Fruit fly (Drosophila melanogaster) whole organism, prepupa: ENCODE measurements around the gene CG3902.
A peak's percentile ranks its signal among the peaks of the same experiment; 100 is the strongest.

Experiments used
- Blimp-1 ChIP-seq: fragments of 200-800 bp; sonication (Bioruptor generic); optimal IDR thresholded peaks from 3 replicates; lab custom pipeline; 2017; ENCODE audit warnings: missing biosample characterization, missing genetic modification characterization, mild to moderate bottlenecking, moderate library complexity, missing genetic modification reagents
- CG10631 ChIP-seq: fragments of 200-800 bp; sonication (Bioruptor generic); optimal IDR thresholded peaks from 2 replicates; lab custom pipeline; 2016; ENCODE audit warnings: missing biosample characterization, missing genetic modification characterization
- CG10669 ChIP-seq: fragments of 200-800 bp; sonication (Bioruptor generic); optimal IDR thresholded peaks from 3 replicates; lab custom pipeline; 2018; ENCODE audit warnings: missing biosample characterization, mild to moderate bottlenecking, missing genetic modification characterization, moderate library complexity
- CG11294 ChIP-seq: fragments of 200-800 bp; sonication (Bioruptor generic); IDR thresholded peaks from 2 replicates; pipeline ENCODE4 v1.3.6; 2022; ENCODE audit warnings: missing biosample characterization, missing genetic modification characterization
- CG11762 ChIP-seq: fragments of 200-800 bp; sonication (Bioruptor generic); optimal IDR thresholded peaks from 3 replicates; lab custom pipeline; 2016; ENCODE audit warnings: missing biosample characterization, missing genetic modification characterization; ENCODE audit not compliant: insufficient read depth
- CG15336 ChIP-seq: fragments of 200-800 bp; sonication (Bioruptor generic); IDR thresholded peaks from 2 replicates; pipeline ENCODE4 v1.3.6; 2022; ENCODE audit warnings: missing biosample characterization, missing genetic modification characterization
- CG16779 ChIP-seq: fragments of 200-800 bp; sonication (Bioruptor generic); optimal IDR thresholded peaks from 3 replicates; lab custom pipeline; 2017; ENCODE audit warnings: missing biosample characterization, mild to moderate bottlenecking, missing genetic modification characterization
- CG3032 ChIP-seq: fragments of 200-800 bp; optimal IDR thresholded peaks from 2 replicates; lab custom pipeline; 2019; ENCODE audit warnings: missing biosample characterization, mild to moderate bottlenecking, missing genetic modification characterization, moderate library complexity
- CG31627 ChIP-seq: fragments of 200-800 bp; sonication (Bioruptor generic); optimal IDR thresholded peaks from 3 replicates; lab custom pipeline; 2016; ENCODE audit warnings: missing biosample characterization, missing genetic modification characterization
- CG32006 ChIP-seq: fragments of 200-800 bp; sonication (Bioruptor generic); optimal IDR thresholded peaks from 3 replicates; lab custom pipeline; 2017; ENCODE audit warnings: missing biosample characterization, mild to moderate bottlenecking, missing genetic modification characterization
- CG34406 ChIP-seq: fragments of 200-800 bp; sonication (Bioruptor generic); optimal IDR thresholded peaks from 3 replicates; lab custom pipeline; 2016; ENCODE audit warnings: missing biosample characterization, missing genetic modification characterization
- CG4318 ChIP-seq: fragments of 200-800 bp; sonication (Bioruptor generic); optimal IDR thresholded peaks from 3 replicates; lab custom pipeline; 2017; ENCODE audit warnings: missing biosample characterization, mild to moderate bottlenecking, missing genetic modification characterization
- CG6163 ChIP-seq: fragments of 200-800 bp; sonication (Bioruptor generic); IDR thresholded peaks from 3 replicates; pipeline ENCODE4 v1.3.6; 2022; ENCODE audit warnings: missing biosample characterization, missing genetic modification characterization
- CG6276 ChIP-seq: fragments of 200-800 bp; sonication (Bioruptor generic); optimal IDR thresholded peaks from 2 replicates; lab custom pipeline; 2017; ENCODE audit warnings: missing biosample characterization, mild to moderate bottlenecking, missing genetic modification characterization
- CG6792 ChIP-seq: fragments of 200-800 bp; sonication (Bioruptor generic); optimal IDR thresholded peaks from 3 replicates; lab custom pipeline; 2016; ENCODE audit warnings: missing biosample characterization, missing genetic modification characterization
- CG6808 ChIP-seq: fragments of 200-800 bp; sonication (Bioruptor generic); optimal IDR thresholded peaks from 3 replicates; lab custom pipeline; 2017; ENCODE audit warnings: missing biosample characterization, missing genetic modification characterization, mild to moderate bottlenecking, moderate library complexity, missing genetic modification reagents
- CG8319 ChIP-seq: fragments of 200-800 bp; sonication (Bioruptor generic); optimal IDR thresholded peaks from 3 replicates; lab custom pipeline; 2016; ENCODE audit warnings: missing biosample characterization, missing genetic modification characterization
- CG8632 ChIP-seq: fragments of 200-800 bp; sonication (Bioruptor generic); optimal IDR thresholded peaks from 3 replicates; lab custom pipeline; 2016; ENCODE audit warnings: missing biosample characterization, missing genetic modification characterization
- Eip75B ChIP-seq: fragments of 200-800 bp; sonication (Bioruptor generic); optimal IDR thresholded peaks from 3 replicates; lab custom pipeline; 2016; ENCODE audit warnings: missing biosample characterization, missing genetic modification characterization
- Eip93F ChIP-seq: fragments of 200-800 bp; sonication (Bioruptor generic); optimal IDR thresholded peaks from 2 replicates; lab custom pipeline; 2016; ENCODE audit warnings: missing biosample characterization, mild to moderate bottlenecking, missing genetic modification characterization
- Ets21C ChIP-seq: fragments of 200-800 bp; sonication (Bioruptor generic); optimal IDR thresholded peaks from 3 replicates; lab custom pipeline; 2016; ENCODE audit warnings: missing biosample characterization, missing genetic modification characterization
- Ets96B ChIP-seq: fragments of 200-800 bp; optimal IDR thresholded peaks from 2 replicates; lab custom pipeline; 2019; ENCODE audit warnings: missing biosample characterization, mild to moderate bottlenecking, missing genetic modification characterization, moderate library complexity
- Gug ChIP-seq: fragments of 200-800 bp; sonication (Bioruptor generic); IDR thresholded peaks from 2 replicates; pipeline ENCODE4 v1.3.6; 2022; ENCODE audit warnings: missing biosample characterization, missing genetic modification characterization
- Hr38 ChIP-seq: sonication (Bioruptor generic); optimal IDR thresholded peaks from 2 replicates; lab custom pipeline; 2016; ENCODE audit warnings: missing biosample characterization, missing genetic modification characterization
- Hr39 ChIP-seq: fragments of 200-800 bp; sonication (Bioruptor generic); optimal IDR thresholded peaks from 2 replicates; lab custom pipeline; 2016; ENCODE audit warnings: missing biosample characterization, missing genetic modification characterization
- Hr4 ChIP-seq: fragments of 200-800 bp; sonication (Bioruptor generic); optimal IDR thresholded peaks from 3 replicates; lab custom pipeline; 2016; ENCODE audit warnings: missing biosample characterization, missing genetic modification characterization
- Lpt ChIP-seq: fragments of 200-800 bp; sonication (Bioruptor generic); optimal IDR thresholded peaks from 3 replicates; lab custom pipeline; 2016; ENCODE audit warnings: missing biosample characterization, missing genetic modification characterization
- Smox ChIP-seq: fragments of 200-800 bp; sonication (Bioruptor generic); optimal IDR thresholded peaks from 3 replicates; lab custom pipeline; 2016; ENCODE audit warnings: missing biosample characterization, missing genetic modification characterization
- Sox14 ChIP-seq: fragments of 200-800 bp; sonication (Bioruptor generic); optimal IDR thresholded peaks from 3 replicates; lab custom pipeline; 2016; ENCODE audit warnings: missing biosample characterization, missing genetic modification characterization
- Sox15 ChIP-seq: fragments of 200-800 bp; sonication (Bioruptor generic); optimal IDR thresholded peaks from 3 replicates; lab custom pipeline; 2016; ENCODE audit warnings: missing biosample characterization, missing genetic modification characterization
- achi ChIP-seq: fragments of 200-800 bp; sonication (Bioruptor generic); optimal IDR thresholded peaks from 3 replicates; lab custom pipeline; 2016; ENCODE audit warnings: missing biosample characterization, missing genetic modification characterization
- dac ChIP-seq: fragments of 200-800 bp; sonication (Bioruptor generic); optimal IDR thresholded peaks from 2 replicates; lab custom pipeline; 2017; ENCODE audit warnings: missing biosample characterization, mild to moderate bottlenecking, missing genetic modification characterization
- dsx ChIP-seq: fragments of 200-800 bp; optimal IDR thresholded peaks from 3 replicates; lab custom pipeline; 2019; ENCODE audit warnings: missing biosample characterization, mild to moderate bottlenecking, missing genetic modification characterization, moderate library complexity; ENCODE audit not compliant: poor library complexity, severe bottlenecking
- eg ChIP-seq: fragments of 200-800 bp; sonication (Bioruptor generic); IDR thresholded peaks from 3 replicates; pipeline ENCODE4 v1.3.6; 2022; ENCODE audit warnings: missing biosample characterization, missing genetic modification characterization
- esn ChIP-seq: fragments of 200-800 bp; sonication (Bioruptor generic); optimal IDR thresholded peaks from 2 replicates; lab custom pipeline; 2016; ENCODE audit warnings: missing biosample characterization, mild to moderate bottlenecking, missing genetic modification characterization, moderate library complexity
- fd59A ChIP-seq: fragments of 200-800 bp; sonication (Bioruptor generic); optimal IDR thresholded peaks from 2 replicates; lab custom pipeline; 2017; ENCODE audit warnings: missing biosample characterization, mild to moderate bottlenecking, missing genetic modification characterization, missing genetic modification reagents
- fd85E ChIP-seq: fragments of 200-800 bp; sonication (Bioruptor generic); optimal IDR thresholded peaks from 3 replicates; lab custom pipeline; 2016; ENCODE audit warnings: missing biosample characterization, missing genetic modification characterization
- fkh ChIP-seq: fragments of 200-800 bp; sonication (Bioruptor generic); optimal IDR thresholded peaks from 3 replicates; lab custom pipeline; 2017; ENCODE audit warnings: missing biosample characterization, mild to moderate bottlenecking, missing genetic modification characterization, moderate library complexity
- lz ChIP-seq: fragments of 200-800 bp; sonication (Bioruptor generic); optimal IDR thresholded peaks from 3 replicates; lab custom pipeline; 2016; ENCODE audit warnings: missing biosample characterization, missing genetic modification characterization
- net ChIP-seq: fragments of 200-800 bp; sonication (Bioruptor generic); optimal IDR thresholded peaks from 3 replicates; lab custom pipeline; 2016; ENCODE audit warnings: missing biosample characterization, missing genetic modification characterization
- salr ChIP-seq, 2 experiments: fragments of 200-800 bp; sonication (Bioruptor generic); optimal IDR thresholded peaks; 3 replicates each; lab custom pipeline; 2016 to 2018; ENCODE audit warnings: missing biosample characterization in 2 of 2, missing genetic modification characterization in 2 of 2, mild to moderate bottlenecking in 1 of 2
- spab ChIP-seq: fragments of 200-800 bp; sonication (Bioruptor generic); optimal IDR thresholded peaks from 2 replicates; lab custom pipeline; 2017; ENCODE audit warnings: missing biosample characterization, mild to moderate bottlenecking, missing genetic modification characterization, missing genetic modification reagents
- ss ChIP-seq, 2 experiments: fragments of 200-800 bp; sonication (Bioruptor generic); optimal IDR thresholded peaks; 2 replicates in 1 of 2; 3 replicates in 1 of 2; lab custom pipeline; 2017 to 2018; ENCODE audit warnings: mild to moderate bottlenecking in 2 of 2, missing biosample characterization in 2 of 2, missing genetic modification characterization in 2 of 2, moderate library complexity in 1 of 2
- svp ChIP-seq: fragments of 200-800 bp; sonication (Bioruptor generic); peaks from one replicate; lab custom pipeline; 2016; ENCODE audit warnings: missing biosample characterization, missing genetic modification characterization
- topi ChIP-seq: fragments of 200-800 bp; sonication (Bioruptor generic); optimal IDR thresholded peaks from 3 replicates; lab custom pipeline; 2016; ENCODE audit warnings: missing biosample characterization, missing genetic modification characterization
- vri ChIP-seq: fragments of 200-800 bp; sonication (Bioruptor generic); optimal IDR thresholded peaks from 3 replicates; lab custom pipeline; 2016; ENCODE audit warnings: missing biosample characterization, mild to moderate bottlenecking, missing genetic modification characterization

Gene CG3902

DNA sequence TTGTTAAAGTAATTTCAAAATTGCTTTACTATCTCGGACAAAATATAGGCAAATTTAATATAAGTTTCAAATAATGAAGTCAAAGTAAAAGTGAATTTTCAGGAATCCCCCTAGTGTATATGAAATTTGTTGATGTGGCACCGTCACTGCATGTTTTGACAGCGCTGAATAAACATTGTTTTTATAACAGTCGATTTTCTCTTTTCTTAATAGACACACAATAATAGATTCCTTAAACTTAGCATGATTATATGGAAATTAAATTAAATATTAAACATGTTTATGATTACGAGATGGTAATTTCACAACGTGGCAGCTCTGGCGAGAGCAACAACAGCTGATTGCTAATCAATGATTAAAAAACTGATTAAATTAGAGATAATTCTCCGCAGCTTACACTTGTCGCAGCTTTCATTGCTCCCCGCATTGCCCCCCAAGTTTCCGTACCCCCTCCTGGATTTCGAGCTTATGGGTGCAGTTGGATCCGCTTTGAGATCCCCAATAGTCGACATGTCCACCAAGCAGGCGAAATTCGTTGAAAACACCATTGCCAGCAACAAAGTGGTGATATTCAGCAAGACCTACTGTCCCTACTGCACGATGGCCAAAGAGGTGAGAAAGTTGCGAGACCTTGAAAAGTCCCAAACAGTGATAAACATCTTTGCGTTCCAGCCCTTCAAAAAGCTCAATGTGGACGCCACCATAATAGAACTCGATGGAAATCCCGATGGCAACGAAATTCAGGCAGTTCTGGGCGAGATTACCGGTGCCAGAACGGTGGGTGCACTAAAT lies 28.9 kb downstream of the CG3902 start, which contains the start of gene Grx1 (continued):
- TF ChIP-seq Gug (GFP tag; lab: Robert Waterston, UW): 0 out of 2 replicates have a peak, but pooled peaks have one; percentile 17
- no peak for TF ChIP-seq spab (GFP tag; lab: Kevin White, UChicago)
- TF ChIP-seq topi (GFP tag; lab: Kevin White, UChicago): peak; percentile 40
- peak; percentile 84 for TF ChIP-seq fkh (GFP tag; lab: Kevin White, UChicago)
- TF ChIP-seq esn: peak; percentile 62
- TF ChIP-seq dac (GFP tag; lab: Kevin White, UChicago): no peak
- TF ChIP-seq eg (GFP tag; lab: Robert Waterston, UW): peak; percentile 49; the same call in 2 of the 3 replicates
- TF ChIP-seq CG6792: peak; percentile 53
- TF ChIP-seq Eip75B: peak; percentile 64
- TF ChIP-seq CG31627 (GFP tag; lab: Kevin White, UChicago): peak; percentile 36
- TF ChIP-seq Hr38 (GFP tag; lab: Kevin White, UChicago): no peak
- TF ChIP-seq net (GFP tag; lab: Kevin White, UChicago): peak; percentile 58
- TF ChIP-seq CG8319: peak; percentile 9
- no peak for TF ChIP-seq CG6276
- peak; percentile 64 for TF ChIP-seq dsx (GFP tag; lab: Kevin White, UChicago)
- TF ChIP-seq CG6808 (GFP tag; lab: Kevin White, UChicago): no peak
- TF ChIP-seq achi (GFP tag; lab: Kevin White, UChicago): peak; percentile 87
- TF ChIP-seq CG32006 (GFP tag; lab: Kevin White, UChicago): peak; percentile 46
- TF ChIP-seq CG6163 (GFP tag; lab: Robert Waterston, UW): peak; percentile 66
- peak; percentile 48 for TF ChIP-seq Lpt (GFP tag; lab: Kevin White, UChicago)
- TF ChIP-seq CG34406 (GFP tag; lab: Kevin White, UChicago): peak; percentile 48
- TF ChIP-seq Smox (GFP tag; lab: Kevin White, UChicago): peak; percentile 74
- TF ChIP-seq Ets96B (tag; lab: Kevin White, UChicago): peak; percentile 43
- TF ChIP-seq Hr4 (GFP tag; lab: Kevin White, UChicago): peak; percentile 63
- TF ChIP-seq Sox14 (GFP tag; lab: Kevin White, UChicago): peak; percentile 47

- TF ChIP-seq dac (GFP tag; lab: Kevin White, UChicago) (no peak), eg (GFP tag; lab: Robert Waterston, UW) (peak; percentile 93), Gug (GFP tag; lab: Robert Waterston, UW) (peak; percentile 62), Lpt (GFP tag; lab: Kevin White, UChicago) (peak; percentile 69), Hr4 (GFP tag; lab: Kevin White, UChicago) (peak; percentile 84), spab (GFP tag; lab: Kevin White, UChicago) (peak; percentile 62), Hr39 (GFP tag; lab: Kevin White, UChicago) (peak; percentile 68), ss (GFP tag; optimal IDR thresholded peaks at IDR 0.05; lab: Kevin White, UChicago) (no peak), svp (GFP tag; lab: Kevin White, UChicago) (no peak), CG8632 (GFP tag; lab: Kevin White, UChicago) (peak; percentile 81), achi (GFP tag; lab: Kevin White, UChicago) (peak; percentile 85), vri (peak; percentile 73), CG3032 (tag; lab: Kevin White, UChicago) (peak; percentile 79), CG16779 (no peak), Hr38 (GFP tag; lab: Kevin White, UChicago) (no peak), Sox15 (GFP tag; lab: Kevin White, UChicago) (peak; percentile 29), salr (GFP tag; optimal IDR thresholded peaks at IDR 0.05; lab: Kevin White, UChicago) (peak in 1 of 2 experiments; percentile 72), fd85E (peak; percentile 43), CG6163 (GFP tag; lab: Robert Waterston, UW) (peak; percentile 91), CG4318 (GFP tag; lab: Kevin White, UChicago) (no peak), esn (peak; percentile 91), Blimp-1 (GFP tag; lab: Kevin White, UChicago) (peak; percentile 46), lz (GFP tag; lab: Kevin White, UChicago) (peak; percentile 73), Eip93F (GFP tag; lab: Kevin White, UChicago) (peak; percentile 30), CG15336 (GFP tag; lab: Robert Waterston, UW) (peak; percentile 93), CG11294 (peak; percentile 76), CG11762 (GFP tag; lab: Kevin White, UChicago) (peak; percentile 6), Ets21C (peak; percentile 47), CG10669 (peak; percentile 75), Ets96B (tag; lab: Kevin White, UChicago) (peak; percentile 80), CG10631 (GFP tag; lab: Kevin White, UChicago) (peak; percentile 81), fd59A (GFP tag; lab: Kevin White, UChicago) (peak; percentile 42)
These were observed 30.6 kb downstream of the CG3902 start, which contains the start of gene Dysb for dm6 chr3L:18867521-18867920. Gene Dysb (plus strand): TSS chr3L:18867771.
